Worm (Caenorhabditis elegans): ENCODE measurements around the gene R10H10.3.

ce11 chrIV:10339701-10340100 lies 48.6 kb upstream of the R10H10.3 start:
- TF ChIP-seq snpc-4 (tag; optimal IDR thresholded peaks at IDR 0.05) (no peak), ztf-11 (tag; optimal IDR thresholded peaks at IDR 0.05) (no peak), unc-120 (tag; optimal IDR thresholded peaks at IDR 0.05; ENCODE audit: poor library complexity, severe bottlenecking) (no peak), lin-13 (tag; optimal IDR thresholded peaks at IDR 0.05) (no peak), nhr-28 (tag; optimal IDR thresholded peaks at IDR 0.05) (no peak), elt-3 (tag; optimal IDR thresholded peaks at IDR 0.05) (no peak), unc-39 (tag; optimal IDR thresholded peaks at IDR 0.05) (no peak), tbx-8 (GFP tag; optimal IDR thresholded peaks at IDR 0.05) (no peak), ceh-43 (GFP tag; optimal IDR thresholded peaks at IDR 0.05) (no peak), drap-1 (GFP tag; optimal IDR thresholded peaks at IDR 0.05) (no peak), nhr-12 (tag; optimal IDR thresholded peaks at IDR 0.05) (no peak), unc-62 (GFP tag; optimal IDR thresholded peaks at IDR 0.05) (no peak), nhr-76 (tag; optimal IDR thresholded peaks at IDR 0.05) (no peak)

Data from whole organism, mixed stage, embryonic.